Worm (Caenorhabditis elegans): ENCODE measurements around the gene srz-63.

ce11 chrII:1236003-1236402 lies 42.4 kb upstream of the srz-63 start:
- TF ChIP-seq R02D3.7 (tag; optimal IDR thresholded peaks at IDR 0.05) (no peak), blmp-1 (tag; optimal IDR thresholded peaks at IDR 0.05; ENCODE audit: insufficient read depth) (no peak), unc-39 (tag; optimal IDR thresholded peaks at IDR 0.05) (no peak), ama-1 (optimal IDR thresholded peaks at IDR 0.05) (no peak), nhr-237 (tag; optimal IDR thresholded peaks at IDR 0.05) (no peak), nhr-23 (tag; optimal IDR thresholded peaks at IDR 0.05) (no peak), ceh-82 (tag; optimal IDR thresholded peaks at IDR 0.05) (no peak), crh-2 (tag; optimal IDR thresholded peaks at IDR 0.05) (no peak)

Data from whole organism, L2 larva.